Fruit fly (Drosophila melanogaster) whole organism, pupa: ENCODE data around the gene pont.

ENCODE experiments used
- CG10348 ChIP-seq: fragments of 200-800 bp; sonication (Bioruptor generic); IDR thresholded peaks from 2 replicates; pipeline ENCODE4 v1.3.6; 2022; ENCODE audit warnings: missing biosample characterization, missing genetic modification characterization
- CG13204 ChIP-seq: fragments of 200-800 bp; sonication (Bioruptor generic); optimal IDR thresholded peaks from 2 replicates; lab custom pipeline; 2018; ENCODE audit warnings: missing biosample characterization, mild to moderate bottlenecking, missing genetic modification characterization, moderate library complexity
- CG15710 ChIP-seq: fragments of 200-800 bp; sonication (Bioruptor generic); optimal IDR thresholded peaks from 2 replicates; lab custom pipeline; 2018; ENCODE audit warnings: missing biosample characterization, mild to moderate bottlenecking, missing genetic modification characterization, moderate library complexity
- CG17806 ChIP-seq: fragments of 200-800 bp; sonication (Bioruptor generic); optimal IDR thresholded peaks from 2 replicates; lab custom pipeline; 2018; ENCODE audit warnings: missing biosample characterization, mild to moderate bottlenecking, missing genetic modification characterization, moderate library complexity
- CG32121 ChIP-seq: fragments of 200-800 bp; sonication (Bioruptor generic); IDR thresholded peaks from 2 replicates; pipeline ENCODE4 v1.3.6; 2022; ENCODE audit warnings: missing biosample characterization, missing genetic modification characterization
- CG34367 ChIP-seq: fragments of 200-800 bp; sonication (Bioruptor generic); optimal IDR thresholded peaks from 2 replicates; lab custom pipeline; 2018; ENCODE audit warnings: missing biosample characterization, mild to moderate bottlenecking, missing genetic modification characterization
- CG4496 ChIP-seq: fragments of 200-800 bp; sonication (Bioruptor generic); IDR thresholded peaks from 3 replicates; pipeline ENCODE4 v1.3.6; 2022; ENCODE audit warnings: missing biosample characterization, missing genetic modification characterization
- CG8159 ChIP-seq: fragments of 200-800 bp; sonication (Bioruptor generic); optimal IDR thresholded peaks from 3 replicates; lab custom pipeline; 2018; ENCODE audit warnings: missing biosample characterization, mild to moderate bottlenecking, missing genetic modification characterization, moderate library complexity
- EcR ChIP-seq: fragments of 200-800 bp; sonication (Bioruptor generic); optimal IDR thresholded peaks from 3 replicates; lab custom pipeline; 2019; ENCODE audit warnings: missing biosample characterization, missing genetic modification characterization, mild to moderate bottlenecking, moderate library complexity, missing genetic modification reagents
- Pif1B ChIP-seq: fragments of 200-800 bp; sonication (Bioruptor generic); optimal IDR thresholded peaks from 3 replicates; lab custom pipeline; 2016; ENCODE audit warnings: missing biosample characterization, missing genetic modification characterization
- rn ChIP-seq: fragments of 200-800 bp; sonication (Bioruptor generic); IDR thresholded peaks from 2 replicates; pipeline ENCODE4 v1.3.6; 2022; ENCODE audit warnings: missing biosample characterization, missing genetic modification characterization

DNA sequence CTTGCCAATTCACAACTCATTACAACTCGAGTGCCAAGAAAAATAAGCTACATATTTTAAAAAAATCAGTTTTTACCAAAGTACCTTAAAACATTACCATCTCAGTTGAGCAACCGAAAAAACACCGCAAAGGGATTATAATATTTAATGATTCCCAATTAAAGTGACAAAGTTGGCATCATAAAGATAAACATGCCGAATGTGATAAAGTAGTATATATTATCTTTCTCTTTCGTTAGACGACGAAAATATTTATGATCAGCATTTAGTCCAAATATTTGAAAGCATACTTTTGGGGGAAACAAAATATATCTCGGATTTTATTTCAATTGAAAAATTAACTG, 49.8 kb downstream of the pont start:
- no peak for TF ChIP-seq CG10348 (GFP tag; lab: Robert Waterston, UW)
- TF ChIP-seq CG15710 (tag; lab: Kevin White, UChicago), result no peak
- TF ChIP-seq EcR (GFP tag; lab: Kevin White, UChicago), result no peak
- no peak for TF ChIP-seq CG34367
- no peak for TF ChIP-seq CG4496 (GFP tag; lab: Robert Waterston, UW)
- no peak for TF ChIP-seq Pif1B (GFP tag; lab: Kevin White, UChicago)
- TF ChIP-seq CG8159, result no peak
- TF ChIP-seq CG32121 (GFP tag; lab: Robert Waterston, UW), result no peak
- no peak for TF ChIP-seq CG17806 (tag; lab: Kevin White, UChicago)
- no peak for TF ChIP-seq rn (GFP tag; lab: Robert Waterston, UW)
- no peak for TF ChIP-seq CG13204
